In the genomic region with DNA sequence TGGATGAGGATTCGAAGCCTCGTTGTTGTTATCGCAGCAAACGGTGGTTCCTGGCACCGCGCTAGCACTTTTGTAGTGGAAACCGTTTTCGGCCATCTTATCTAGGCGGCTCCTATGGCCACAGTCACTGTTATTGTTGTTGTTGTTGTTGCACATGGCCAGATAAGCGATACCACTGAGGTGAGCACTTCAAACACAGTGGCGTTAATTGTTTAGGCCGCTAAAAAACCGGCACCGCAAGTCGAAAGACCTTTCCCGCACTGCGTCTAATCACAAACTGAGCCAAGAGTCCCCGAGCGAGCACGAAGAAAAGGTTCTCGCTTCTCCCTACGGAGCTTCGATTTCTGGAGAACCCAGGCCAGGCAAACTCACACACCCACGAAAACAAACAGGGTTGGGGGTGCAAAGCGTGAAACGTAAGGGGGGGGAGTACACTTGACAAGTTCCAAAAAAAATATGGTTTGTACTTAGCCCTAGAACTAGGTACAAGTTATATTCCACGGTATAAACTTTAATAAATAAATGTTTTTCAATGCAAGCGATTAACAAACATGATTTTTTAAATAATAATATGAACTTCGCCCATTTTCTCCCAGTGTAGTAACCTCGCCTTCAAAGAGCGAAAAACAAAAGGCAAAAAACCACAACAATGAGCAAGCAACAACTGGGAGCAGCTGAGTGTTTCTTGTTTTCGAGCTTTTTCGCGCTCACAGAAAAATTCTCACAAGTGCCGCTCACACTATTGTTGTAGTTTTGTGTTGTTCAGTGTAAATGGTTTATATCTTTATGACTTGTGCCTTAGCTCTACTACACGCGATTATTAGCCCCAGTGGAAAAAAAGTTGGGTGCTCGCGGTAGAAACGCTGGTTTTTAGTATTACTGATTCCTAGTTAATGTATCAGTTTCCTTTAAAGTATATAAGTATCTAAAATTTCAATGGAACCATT, we compare ENCODE assay signal across 1 fruit fly cellular context.
TF ChIP-seq lines count a peak whose summit lies in the region.

No protein-coding gene starts in this region.

TF ChIP-seq in whole organism, embryonic, 481 proteins besides CTCF, POLR2A, EP300 and RAD21 (continued from another document):
- TF ChIP-seq bigmax (GFP tag; optimal IDR thresholded peaks at IDR 0.05; lab: Kevin White, UChicago): no peak
- TF ChIP-seq CG8944 (GFP tag; optimal IDR thresholded peaks at IDR 0.05; lab: Kevin White, UChicago): peak; percentile 26
- peak; percentile 87 for TF ChIP-seq CG10366 (GFP tag; IDR thresholded peaks at IDR 0.05; lab: Robert Waterston, UW)
- TF ChIP-seq esg (GFP tag; conservative IDR thresholded peaks at IDR 0.05; lab: Robert Waterston, UW): peak; percentile 82
- TF ChIP-seq CG7556 (GFP tag; optimal IDR thresholded peaks at IDR 0.05; lab: Kevin White, UChicago): peak; percentile 77
- no peak for TF ChIP-seq gt (GFP tag; IDR thresholded peaks at IDR 0.05; lab: Robert Waterston, UW)
- peak; percentile 78 for TF ChIP-seq D19A (tag; optimal IDR thresholded peaks at IDR 0.05; lab: Kevin White, UChicago)
- TF ChIP-seq CG4328 (GFP tag; optimal IDR thresholded peaks at IDR 0.05; lab: Kevin White, UChicago): peak; percentile 59
- peak; percentile 80 for TF ChIP-seq Chrac-16 (GFP tag; optimal IDR thresholded peaks at IDR 0.05; lab: Kevin White, UChicago)
- TF ChIP-seq Oaz (GFP tag; IDR thresholded peaks at IDR 0.05; lab: Robert Waterston, UW): peak; percentile 71
- peak; percentile 27 for TF ChIP-seq CG14710 (tag; optimal IDR thresholded peaks at IDR 0.05; lab: Kevin White, UChicago)
- TF ChIP-seq vvl (GFP tag; IDR thresholded peaks at IDR 0.05; lab: Robert Waterston, UW): peak; percentile 81
- TF ChIP-seq CG3065 (GFP tag; optimal IDR thresholded peaks at IDR 0.05; lab: Kevin White, UChicago): no peak
- TF ChIP-seq Hey (tag; optimal IDR thresholded peaks at IDR 0.05; lab: Kevin White, UChicago): peak; percentile 46
- TF ChIP-seq CG4730 (GFP tag; IDR thresholded peaks at IDR 0.05; lab: Robert Waterston, UW): peak; percentile 65
- peak; percentile 41 for TF ChIP-seq cato (GFP tag; optimal IDR thresholded peaks at IDR 0.05; lab: Kevin White, UChicago; ENCODE audit: borderline replicate concordance)
- TF ChIP-seq Oli (tag; optimal IDR thresholded peaks at IDR 0.05; lab: Kevin White, UChicago): peak; percentile 85
- TF ChIP-seq schlank (tag; optimal IDR thresholded peaks at IDR 0.05; lab: Kevin White, UChicago): peak; percentile 57
- no peak for TF ChIP-seq vnd (GFP tag; IDR thresholded peaks at IDR 0.05; lab: Robert Waterston, UW; ENCODE audit: partially characterized antibody)
- TF ChIP-seq CG14014 (GFP tag; IDR thresholded peaks at IDR 0.05; lab: Robert Waterston, UW): peak; percentile 93
- peak; percentile 40 for TF ChIP-seq kah (GFP tag; optimal IDR thresholded peaks at IDR 0.05; lab: Kevin White, UChicago)
- TF ChIP-seq so (GFP tag; IDR thresholded peaks at IDR 0.05; lab: Robert Waterston, UW): peak; percentile 82; the same call in 2 of the 3 replicates
- peak; percentile 87 for TF ChIP-seq rib (GFP tag; IDR thresholded peaks at IDR 0.05; lab: Robert Waterston, UW)
- TF ChIP-seq nerfin-2 (GFP tag; IDR thresholded peaks at IDR 0.05; lab: Robert Waterston, UW; ENCODE audit: partially characterized antibody): no peak
- peak; percentile 93 for TF ChIP-seq mam (GFP tag; optimal IDR thresholded peaks at IDR 0.05; lab: Kevin White, UChicago)
- TF ChIP-seq exex (tag; optimal IDR thresholded peaks at IDR 0.05; lab: Kevin White, UChicago): peak; percentile 73
- peak; percentile 61 for TF ChIP-seq klu (GFP tag; IDR thresholded peaks at IDR 0.05; lab: Robert Waterston, UW)
- peak; percentile 69 for TF ChIP-seq crol (GFP tag; IDR thresholded peaks at IDR 0.05; lab: Robert Waterston, UW)
- peak; percentile 89 for TF ChIP-seq Hmr (GFP tag; optimal IDR thresholded peaks at IDR 0.05; lab: Kevin White, UChicago)
- peak; percentile 42 for TF ChIP-seq CG15696 (tag; optimal IDR thresholded peaks at IDR 0.05; lab: Kevin White, UChicago)
- TF ChIP-seq tio (GFP tag; optimal IDR thresholded peaks at IDR 0.05; lab: Kevin White, UChicago): peak; percentile 76
- peak; percentile 74 for TF ChIP-seq cas (GFP tag; IDR thresholded peaks at IDR 0.05; lab: Robert Waterston, UW)
- no peak for TF ChIP-seq psq (GFP tag; optimal IDR thresholded peaks at IDR 0.05; lab: Kevin White, UChicago)
TF ChIP-seq in whole organism, embryonic: peak in this region for 355.
